Fruit fly (Drosophila melanogaster): ENCODE results near the gene CG3323.
A peak's percentile ranks its signal among the peaks of the same experiment; 100 is the strongest.

The CG3323 gene

DNA sequence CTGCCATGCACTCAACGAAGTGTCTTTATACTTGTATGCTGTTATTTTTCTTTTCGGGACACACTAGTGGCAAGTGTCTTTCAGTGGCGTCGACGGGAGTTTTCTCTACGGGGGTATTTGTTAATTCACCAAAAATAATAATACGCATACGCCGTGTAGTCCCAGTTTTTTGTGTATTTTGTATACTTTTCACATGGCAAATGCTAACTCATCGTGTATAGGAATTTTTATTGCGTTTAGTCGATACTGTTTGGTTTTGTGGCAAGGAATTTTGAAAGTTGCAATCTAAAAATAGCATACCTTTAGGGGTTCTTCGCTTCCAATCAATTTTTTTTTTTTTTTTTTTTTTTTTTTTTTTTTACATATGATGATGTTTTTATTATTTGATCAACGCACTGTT lies 32.9 kb upstream of the CG3323 start (continued):
- TF ChIP-seq BtbVII (GFP tag; optimal IDR thresholded peaks at IDR 0.05) (no peak), CG11560 (tag; IDR thresholded peaks at IDR 0.05) (no peak), Trl (optimal IDR thresholded peaks at IDR 0.05) (no peak), Trl (GFP tag; optimal IDR thresholded peaks at IDR 0.05) (no peak), CG12391 (tag; optimal IDR thresholded peaks at IDR 0.05) (no peak), sisA (GFP tag; IDR thresholded peaks at IDR 0.05) (peak; percentile 19; the same call in 1 of the 2 replicates), CG4404 (GFP tag; IDR thresholded peaks at IDR 0.05) (no peak), ewg (GFP tag; optimal IDR thresholded peaks at IDR 0.05) (no peak), CG32772 (GFP tag; IDR thresholded peaks at IDR 0.05) (no peak), gem (tag; optimal IDR thresholded peaks at IDR 0.05) (peak; percentile 17), CG6175 (GFP tag; IDR thresholded peaks at IDR 0.05) (no peak), H15 (GFP tag; IDR thresholded peaks at IDR 0.05) (no peak), Med (GFP tag) (peak; percentile 70), CG2199 (GFP tag; IDR thresholded peaks at IDR 0.05) (no peak), grau (tag; optimal IDR thresholded peaks at IDR 0.05) (no peak), CG30431 (GFP tag; optimal IDR thresholded peaks at IDR 0.05) (no peak), sr (GFP tag; IDR thresholded peaks at IDR 0.05) (no peak), Optix (GFP tag; IDR thresholded peaks at IDR 0.05) (no peak), da (GFP tag; optimal IDR thresholded peaks at IDR 0.05) (no peak), grn (GFP tag; optimal IDR thresholded peaks at IDR 0.05) (no peak), CG7372 (GFP tag; IDR thresholded peaks at IDR 0.05) (peak; percentile 34; the same call in 1 of the 2 replicates), Max (GFP tag; optimal IDR thresholded peaks at IDR 0.05) (no peak), CG17328 (GFP tag; IDR thresholded peaks at IDR 0.05) (no peak), ci (GFP tag; IDR thresholded peaks at IDR 0.05) (no peak), CG15479 (GFP tag; optimal IDR thresholded peaks at IDR 0.05) (no peak), CG10959 (GFP tag; IDR thresholded peaks at IDR 0.05) (no peak), dysf (GFP tag; IDR thresholded peaks at IDR 0.05) (0 out of 3 replicates have a peak, but pooled peaks have one; percentile 6), usp (GFP tag; optimal IDR thresholded peaks at IDR 0.05) (no peak), CG15073 (GFP tag; optimal IDR thresholded peaks at IDR 0.05) (no peak), slbo (GFP tag; IDR thresholded peaks at IDR 0.05) (peak; percentile 42; the same call in 1 of the 2 replicates), CG9876 (GFP tag; optimal IDR thresholded peaks at IDR 0.05) (no peak), ERR (GFP tag; optimal IDR thresholded peaks at IDR 0.05) (no peak), CG9932 (GFP tag; IDR thresholded peaks at IDR 0.05) (peak; percentile 21; the same call in 1 of the 2 replicates), C15 (GFP tag; IDR thresholded peaks at IDR 0.05) (no peak), Pdp1 (GFP tag; optimal IDR thresholded peaks at IDR 0.05) (no peak), CG17612 (GFP tag; IDR thresholded peaks at IDR 0.05) (no peak)

DNA sequence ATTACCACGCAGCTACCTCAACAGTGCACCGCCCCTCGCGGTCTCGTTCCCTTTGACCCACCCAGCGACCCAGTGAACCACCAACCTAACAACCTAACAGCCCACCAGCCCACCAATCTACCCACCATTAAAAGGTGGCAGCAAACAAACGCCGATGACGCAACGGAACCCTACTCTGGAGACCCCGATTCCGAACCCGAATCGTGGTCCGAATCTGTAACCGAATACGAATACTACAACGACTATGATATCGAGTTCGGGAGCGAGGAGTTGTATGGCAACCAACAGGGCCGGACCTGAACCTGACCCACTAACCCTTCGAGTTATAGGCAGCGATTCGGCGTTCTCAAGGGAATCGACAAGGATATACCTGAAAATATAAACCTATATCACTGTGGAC lies 31.8 kb upstream of the CG3323 start:
- peak; percentile 53 for TF ChIP-seq Deaf1 (tag; optimal IDR thresholded peaks at IDR 0.05)
- peak; percentile 58 for TF ChIP-seq crol (GFP tag; IDR thresholded peaks at IDR 0.05)
- peak; percentile 98 for TF ChIP-seq CG13894 (tag; optimal IDR thresholded peaks at IDR 0.05)
- no peak for TF ChIP-seq tll (GFP tag; optimal IDR thresholded peaks at IDR 0.05)
- no peak for TF ChIP-seq CG12942 (GFP tag; optimal IDR thresholded peaks at IDR 0.05)

DNA sequence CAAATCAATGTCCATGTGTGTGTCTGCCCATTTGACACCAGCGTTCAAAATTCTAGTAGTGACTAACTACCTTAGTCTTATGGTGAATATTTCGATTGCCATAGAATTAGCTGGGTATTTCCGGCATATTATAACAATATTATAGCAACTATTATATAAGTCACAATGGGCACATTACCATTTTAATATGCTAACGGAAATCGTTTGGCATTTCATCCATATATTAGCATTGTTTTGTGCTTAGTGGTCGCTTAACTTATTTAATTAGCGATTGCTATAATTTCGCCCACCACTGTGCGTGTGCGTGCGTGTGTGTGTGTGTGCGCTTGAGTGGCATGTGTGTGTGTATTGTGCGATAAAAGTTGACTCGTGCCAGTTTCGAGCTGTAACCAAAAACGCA lies 31.2 kb upstream of the CG3323 start:
- TF ChIP-seq nau (GFP tag; optimal IDR thresholded peaks at IDR 0.05) (peak; percentile 10), CG30403 (GFP tag; optimal IDR thresholded peaks at IDR 0.05) (peak; percentile 29), zfh2 (GFP tag; optimal IDR thresholded peaks at IDR 0.05) (peak; percentile 35), Ptx1 (GFP tag; IDR thresholded peaks at IDR 0.05) (peak; percentile 22; the same call in 1 of the 2 replicates), nerfin-1 (tag; optimal IDR thresholded peaks at IDR 0.05) (peak; percentile 11), E2f2 (GFP tag; IDR thresholded peaks at IDR 0.05) (peak; percentile 26; the same call in 1 of the 2 replicates), CG9727 (GFP tag; optimal IDR thresholded peaks at IDR 0.05) (peak; percentile 44), PHDP (tag; optimal IDR thresholded peaks at IDR 0.05) (peak; percentile 60), kah (GFP tag; optimal IDR thresholded peaks at IDR 0.05) (no peak), CG12659 (GFP tag; optimal IDR thresholded peaks at IDR 0.05) (peak; percentile 40), org-1 (GFP tag; optimal IDR thresholded peaks at IDR 0.05) (peak; percentile 32), HLH3B (GFP tag; IDR thresholded peaks at IDR 0.05) (0 out of 2 replicates have a peak, but pooled peaks have one; percentile 38)
